Fruit fly (Drosophila melanogaster) whole organism, embryonic: ENCODE results near the gene CG6340.

ENCODE experiments used
- Asciz ChIP-seq: fragments of 200-800 bp; sonication (Bioruptor generic); optimal IDR thresholded peaks from 2 replicates; lab custom pipeline; 2017; ENCODE audit warnings: missing biosample characterization, mild to moderate bottlenecking, missing genetic modification characterization, missing genetic modification reagents
- B-H1 ChIP-seq: fragments of 200-800 bp; sonication (Bioruptor generic); IDR thresholded peaks from 3 replicates; pipeline ENCODE4 v1.3.6; 2022; ENCODE audit warnings: missing biosample characterization, missing genetic modification characterization
- BtbVII ChIP-seq: fragments of 200-800 bp; sonication (Bioruptor generic); optimal IDR thresholded peaks from 3 replicates; lab custom pipeline; 2017; ENCODE audit warnings: missing biosample characterization, mild to moderate bottlenecking, missing genetic modification characterization
- CG11093 ChIP-seq: fragments of 200-800 bp; sonication (Bioruptor generic); IDR thresholded peaks from 3 replicates; pipeline ENCODE4 v1.3.6; 2022; ENCODE audit warnings: missing biosample characterization, missing genetic modification characterization
- CG12659 ChIP-seq: fragments of 200-800 bp; sonication (Bioruptor generic); optimal IDR thresholded peaks from 3 replicates; lab custom pipeline; 2017; ENCODE audit warnings: mild to moderate bottlenecking, missing biosample characterization, missing genetic modification reagents, missing genetic modification characterization
- CG13287 ChIP-seq: fragments of 200-800 bp; sonication (Bioruptor generic); IDR thresholded peaks from 2 replicates; pipeline ENCODE4 v1.3.6; 2022; ENCODE audit warnings: missing biosample characterization, missing genetic modification characterization; ENCODE audit not compliant: partially characterized antibody
- CG14014 ChIP-seq: fragments of 200-800 bp; sonication (Bioruptor generic); IDR thresholded peaks from 2 replicates; pipeline ENCODE4 v1.3.6; 2022; ENCODE audit warnings: missing biosample characterization, missing genetic modification characterization
- CG15696 ChIP-seq: fragments of 200-800 bp; sonication (Bioruptor generic); optimal IDR thresholded peaks from 2 replicates; lab custom pipeline; 2019; ENCODE audit warnings: missing biosample characterization, mild to moderate bottlenecking, missing genetic modification characterization, moderate library complexity
- CG17359 ChIP-seq: fragments of 200-800 bp; sonication (Bioruptor generic); optimal IDR thresholded peaks from 3 replicates; lab custom pipeline; 2018; ENCODE audit warnings: missing biosample characterization, mild to moderate bottlenecking, missing genetic modification characterization, moderate library complexity
- CG17361 ChIP-seq: fragments of 200-800 bp; sonication (Bioruptor generic); IDR thresholded peaks from 3 replicates; pipeline ENCODE4 v1.3.6; 2022; ENCODE audit warnings: missing biosample characterization, missing genetic modification characterization
- CG17802 ChIP-seq: fragments of 200-800 bp; sonication (Bioruptor generic); optimal IDR thresholded peaks from 2 replicates; lab custom pipeline; 2018; ENCODE audit warnings: missing biosample characterization, mild to moderate bottlenecking, missing genetic modification characterization, moderate library complexity
- CG2116 ChIP-seq: fragments of 200-800 bp; sonication (Bioruptor generic); optimal IDR thresholded peaks from 3 replicates; lab custom pipeline; 2018; ENCODE audit warnings: missing biosample characterization, mild to moderate bottlenecking, missing genetic modification characterization
- CG2199 ChIP-seq: fragments of 200-800 bp; sonication (Bioruptor generic); IDR thresholded peaks from 3 replicates; pipeline ENCODE4 v1.3.6; 2022; ENCODE audit warnings: missing biosample characterization, missing genetic modification characterization
- CG30403 ChIP-seq: fragments of 200-800 bp; sonication (Bioruptor generic); optimal IDR thresholded peaks from 3 replicates; lab custom pipeline; 2016; ENCODE audit warnings: missing biosample characterization, missing genetic modification characterization
- CG32772 ChIP-seq: fragments of 200-800 bp; sonication (Bioruptor generic); IDR thresholded peaks from 2 replicates; pipeline ENCODE4 v1.3.6; 2022; ENCODE audit warnings: missing biosample characterization, missing genetic modification characterization
- CG33213 ChIP-seq: fragments of 200-800 bp; sonication (Bioruptor generic); optimal IDR thresholded peaks from 3 replicates; lab custom pipeline; 2016; ENCODE audit warnings: missing biosample characterization, missing genetic modification characterization
- CG34376 ChIP-seq: fragments of 200-800 bp; sonication (Bioruptor generic); optimal IDR thresholded peaks from 2 replicates; lab custom pipeline; 2018; ENCODE audit warnings: missing biosample characterization, mild to moderate bottlenecking, missing genetic modification characterization
- CG9437 ChIP-seq: fragments of 200-800 bp; sonication (Bioruptor generic); optimal IDR thresholded peaks from 2 replicates; lab custom pipeline; 2018; ENCODE audit warnings: missing biosample characterization, mild to moderate bottlenecking, missing genetic modification characterization
- CG9609 ChIP-seq: fragments of 200-800 bp; sonication (Bioruptor generic); optimal IDR thresholded peaks from 3 replicates; lab custom pipeline; 2016; ENCODE audit warnings: missing biosample characterization, missing genetic modification characterization
- CG9932 ChIP-seq: fragments of 200-800 bp; sonication (Bioruptor generic); IDR thresholded peaks from 2 replicates; pipeline ENCODE4 v1.3.6; 2022; ENCODE audit warnings: missing biosample characterization, missing genetic modification characterization
- Fer2 ChIP-seq: fragments of 200-800 bp; sonication (Bioruptor generic); optimal IDR thresholded peaks from 2 replicates; lab custom pipeline; 2018; ENCODE audit warnings: missing biosample characterization, mild to moderate bottlenecking, missing genetic modification characterization, moderate library complexity
- Lhr ChIP-seq: fragments of 200-800 bp; sonication (Bioruptor generic); optimal IDR thresholded peaks from 3 replicates; lab custom pipeline; 2017; ENCODE audit warnings: mild to moderate bottlenecking, missing biosample characterization, missing genetic modification reagents, missing genetic modification characterization
- PHDP ChIP-seq: fragments of 200-800 bp; sonication (Bioruptor generic); optimal IDR thresholded peaks from 3 replicates; lab custom pipeline; 2018; ENCODE audit warnings: missing biosample characterization, mild to moderate bottlenecking, missing genetic modification characterization, moderate library complexity
- Pdp1 ChIP-seq, 2 experiments: fragments of 200-800 bp; sonication (Bioruptor generic); optimal IDR thresholded peaks; 3 replicates each; lab custom pipeline; 2016; ENCODE audit warnings: missing biosample characterization in 2 of 2, missing genetic modification characterization in 2 of 2, mild to moderate bottlenecking in 1 of 2, moderate library complexity in 1 of 2
- Rfx ChIP-seq: fragments of 200-800 bp; sonication (Bioruptor generic); IDR thresholded peaks from 2 replicates; pipeline ENCODE4 v1.3.6; 2022; ENCODE audit warnings: missing biosample characterization, missing genetic modification characterization
- Trl ChIP-seq, 3 experiments: fragments of >200 bp in 2 of 3; fragments of 200-800 bp in 1 of 3; sonication (Bioruptor generic) in 1 of 3; optimal IDR thresholded peaks; 2 replicates in 1 of 3; 3 replicates in 2 of 3; lab custom pipeline; 2016 to 2017; ENCODE audit warnings: missing biosample characterization in 1 of 3, missing genetic modification characterization in 1 of 3
- Usf ChIP-seq: fragments of 200-800 bp; sonication (Bioruptor generic); optimal IDR thresholded peaks from 2 replicates; lab custom pipeline; 2017; ENCODE audit warnings: missing genotype, missing biosample characterization, missing genetic modification characterization
- Xbp1 ChIP-seq: fragments of 200-800 bp; sonication (Bioruptor generic); optimal IDR thresholded peaks from 3 replicates; lab custom pipeline; 2016; ENCODE audit warnings: missing biosample characterization, mild to moderate bottlenecking, missing genetic modification characterization
- Xrp1 ChIP-seq: fragments of 200-800 bp; sonication (Bioruptor generic); IDR thresholded peaks from 2 replicates; pipeline ENCODE4 v1.3.6; 2022; ENCODE audit warnings: missing biosample characterization, missing genetic modification characterization
- al ChIP-seq: fragments of 200-800 bp; sonication (Bioruptor generic); IDR thresholded peaks from 2 replicates; pipeline ENCODE4 v1.3.6; 2022; ENCODE audit warnings: missing biosample characterization, missing genetic modification characterization
- btn ChIP-seq: fragments of 200-800 bp; sonication (Bioruptor generic); optimal IDR thresholded peaks from 2 replicates; lab custom pipeline; 2016; ENCODE audit warnings: missing biosample characterization, missing genetic modification characterization
- da ChIP-seq: fragments of 200-800 bp; sonication (Bioruptor generic); optimal IDR thresholded peaks from 2 replicates; lab custom pipeline; 2016; ENCODE audit warnings: missing biosample characterization, missing genetic modification characterization
- dmrt11E ChIP-seq: fragments of 200-800 bp; sonication (Bioruptor generic); optimal IDR thresholded peaks from 3 replicates; lab custom pipeline; 2018; ENCODE audit warnings: missing biosample characterization, mild to moderate bottlenecking, missing genetic modification characterization, moderate library complexity
- ewg ChIP-seq: fragments of 200-800 bp; sonication (Bioruptor generic); optimal IDR thresholded peaks from 3 replicates; lab custom pipeline; 2017; ENCODE audit warnings: mild to moderate bottlenecking, missing biosample characterization, missing genetic modification reagents, missing genetic modification characterization
- fd64A ChIP-seq: fragments of 200-800 bp; sonication (Bioruptor generic); optimal IDR thresholded peaks from 3 replicates; lab custom pipeline; 2018; ENCODE audit warnings: missing biosample characterization, mild to moderate bottlenecking, missing genetic modification characterization
- ham ChIP-seq: fragments of 200-800 bp; sonication (Bioruptor generic); IDR thresholded peaks from 2 replicates; pipeline ENCODE4 v1.3.6; 2022; ENCODE audit warnings: missing biosample characterization, missing genetic modification characterization
- hb ChIP-seq: fragments of 200-800 bp; sonication (Bioruptor generic); IDR thresholded peaks from 3 replicates; pipeline ENCODE4 v1.3.6; 2022; ENCODE audit warnings: missing biosample characterization, missing genetic modification characterization; ENCODE audit not compliant: partially characterized antibody
- jigr1 ChIP-seq: fragments of 200-800 bp; sonication (Bioruptor generic); IDR thresholded peaks from 3 replicates; pipeline ENCODE4 v1.3.6; 2022; ENCODE audit warnings: missing biosample characterization, missing genetic modification characterization
- ken ChIP-seq: fragments of 200-800 bp; sonication (Bioruptor generic); IDR thresholded peaks from 3 replicates; pipeline ENCODE4 v1.3.6; 2022; ENCODE audit warnings: missing biosample characterization, missing genetic modification characterization
- mam ChIP-seq: fragments of 200-800 bp; sonication (Bioruptor generic); optimal IDR thresholded peaks from 3 replicates; lab custom pipeline; 2016; ENCODE audit warnings: missing biosample characterization, missing genetic modification characterization
- mld ChIP-seq: fragments of 200-800 bp; sonication (Bioruptor generic); IDR thresholded peaks from 3 replicates; pipeline ENCODE4 v1.3.6; 2022; ENCODE audit warnings: missing biosample characterization, missing genetic modification characterization; ENCODE audit not compliant: partially characterized antibody
- oc ChIP-seq: fragments of 200-800 bp; sonication (Bioruptor generic); optimal IDR thresholded peaks from 2 replicates; lab custom pipeline; 2018; ENCODE audit warnings: missing biosample characterization, mild to moderate bottlenecking, missing genetic modification characterization, moderate library complexity
- pb ChIP-seq: fragments of 200-800 bp; sonication (Bioruptor generic); optimal IDR thresholded peaks from 3 replicates; lab custom pipeline; 2016; ENCODE audit warnings: missing biosample characterization, missing genetic modification characterization
- row ChIP-seq: fragments of 200-800 bp; sonication (Bioruptor generic); IDR thresholded peaks from 3 replicates; pipeline ENCODE4 v1.3.6; 2022; ENCODE audit warnings: missing biosample characterization, missing genetic modification characterization
- slbo ChIP-seq: fragments of 200-800 bp; sonication (Bioruptor generic); IDR thresholded peaks from 2 replicates; pipeline ENCODE4 v1.3.6; 2022; ENCODE audit warnings: missing biosample characterization, missing genetic modification characterization
- sna ChIP-seq: fragments of 200-800 bp; sonication (Bioruptor generic); IDR thresholded peaks from 2 replicates; pipeline ENCODE4 v1.3.6; 2022; ENCODE audit warnings: missing biosample characterization, missing genetic modification characterization; ENCODE audit not compliant: partially characterized antibody
- sr ChIP-seq: fragments of 200-800 bp; sonication (Bioruptor generic); IDR thresholded peaks from 3 replicates; pipeline ENCODE4 v1.3.6; 2022; ENCODE audit warnings: missing biosample characterization, missing genetic modification characterization
- sug ChIP-seq: fragments of 200-800 bp; optimal IDR thresholded peaks from 2 replicates; lab custom pipeline; 2019; ENCODE audit warnings: missing biosample characterization, mild to moderate bottlenecking, missing genetic modification characterization, moderate library complexity
- trem ChIP-seq: fragments of 200-800 bp; optimal IDR thresholded peaks from 3 replicates; lab custom pipeline; 2019; ENCODE audit warnings: missing biosample characterization, mild to moderate bottlenecking, missing genetic modification characterization, moderate library complexity
- zen2 ChIP-seq: fragments of 200-800 bp; sonication (Bioruptor generic); IDR thresholded peaks from 3 replicates; pipeline ENCODE4 v1.3.6; 2022; ENCODE audit warnings: missing biosample characterization, missing genetic modification characterization; ENCODE audit not compliant: partially characterized antibody

Gene CG6340

DNA sequence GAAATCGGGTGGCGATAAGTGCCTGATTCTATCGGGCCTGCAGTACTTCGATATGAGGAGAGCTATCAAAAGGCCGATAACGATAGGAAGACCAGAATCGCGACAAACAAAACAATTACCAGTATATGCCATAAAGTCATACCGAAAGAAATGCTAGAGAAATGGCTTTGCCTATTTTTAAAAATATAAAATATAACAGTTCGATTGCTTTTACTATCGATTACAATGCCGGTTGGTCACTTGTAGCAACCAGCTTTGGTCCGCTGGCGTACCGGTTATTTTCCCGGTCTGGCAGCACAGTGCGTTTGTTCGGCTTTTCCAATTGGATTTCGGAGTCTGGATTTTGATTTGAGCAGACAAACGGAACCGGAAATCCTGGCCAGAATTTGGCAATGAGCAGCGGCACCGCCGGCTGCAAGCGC lies 19.7 kb upstream of the CG6340 start, which contains the start of the genes shtd, CG6294 and CG6299 (continued):
- TF ChIP-seq slbo (GFP tag; lab: Robert Waterston, UW) (no peak), btn (GFP tag; lab: Kevin White, UChicago) (no peak), hb (GFP tag; lab: Robert Waterston, UW) (peak; percentile 98), CG30403 (GFP tag; lab: Kevin White, UChicago) (peak; percentile 34), da (GFP tag; lab: Kevin White, UChicago) (no peak), jigr1 (GFP tag; lab: Robert Waterston, UW) (no peak), Pdp1 (GFP tag; optimal IDR thresholded peaks at IDR 0.05; lab: Kevin White, UChicago) (peak in 1 of 2 experiments; percentile 21), Rfx (peak; percentile 39; the same call in 1 of the 2 replicates), al (GFP tag; lab: Robert Waterston, UW) (no peak), Trl (optimal IDR thresholded peaks at IDR 0.05; lab: Kevin White, UChicago) (no peak), Trl (GFP tag; optimal IDR thresholded peaks at IDR 0.05; lab: Kevin White, UChicago) (no peak), pb (GFP tag; lab: Kevin White, UChicago) (no peak), sna (GFP tag; lab: Robert Waterston, UW) (peak; percentile 96), CG13287 (GFP tag; lab: Robert Waterston, UW) (peak; percentile 95), Usf (GFP tag; lab: Kevin White, UChicago) (no peak), oc (tag; lab: Kevin White, UChicago) (no peak), Fer2 (tag; lab: Kevin White, UChicago) (no peak), B-H1 (GFP tag; lab: Robert Waterston, UW) (no peak), row (GFP tag; lab: Robert Waterston, UW) (peak; percentile 65; the same call in 2 of the 3 replicates), sug (no peak), Xrp1 (GFP tag; lab: Robert Waterston, UW) (no peak), CG17361 (no peak; the same call in 2 of the 3 replicates), Asciz (GFP tag; lab: Kevin White, UChicago) (no peak), CG17802 (no peak), CG2199 (no peak), CG14014 (GFP tag; lab: Robert Waterston, UW) (no peak), sr (no peak), PHDP (no peak), CG2116 (GFP tag; lab: Kevin White, UChicago) (peak; percentile 82), CG15696 (tag; lab: Kevin White, UChicago) (peak; percentile 14), dmrt11E (tag; lab: Kevin White, UChicago) (no peak), CG11093 (GFP tag; lab: Robert Waterston, UW) (no peak), Xbp1 (peak; percentile 32), CG33213 (GFP tag; lab: Kevin White, UChicago) (peak; percentile 48), fd64A (GFP tag; lab: Kevin White, UChicago) (no peak), CG12659 (GFP tag; lab: Kevin White, UChicago) (peak; percentile 56), mam (GFP tag; lab: Kevin White, UChicago) (peak; percentile 4), mld (peak; percentile 93; the same call in 2 of the 3 replicates), Lhr (GFP tag; lab: Kevin White, UChicago) (peak; percentile 47), CG9437 (GFP tag; lab: Kevin White, UChicago) (no peak), BtbVII (GFP tag; lab: Kevin White, UChicago) (no peak), zen2 (GFP tag; lab: Robert Waterston, UW) (peak; percentile 92), CG9609 (GFP tag; lab: Kevin White, UChicago) (no peak), CG17359 (tag; lab: Kevin White, UChicago) (no peak), CG34376 (peak; percentile 18), CG9932 (GFP tag; lab: Robert Waterston, UW) (peak; percentile 33; the same call in 1 of the 2 replicates), CG32772 (GFP tag; lab: Robert Waterston, UW) (no peak), ewg (GFP tag; lab: Kevin White, UChicago) (no peak), trem (tag; lab: Kevin White, UChicago) (peak; percentile 79), ham (GFP tag; lab: Robert Waterston, UW) (no peak), ken (0 out of 3 replicates have a peak, but pooled peaks have one; percentile 39)
